Worm (Caenorhabditis elegans) whole organism, L1 larva: ENCODE data around the gene gcc-2.

ENCODE experiments used
- C04F5.9 ChIP-seq: sonication (generic microtip); optimal IDR thresholded peaks from 2 replicates; lab custom pipeline; 2016; ENCODE audit warnings: missing genetic modification characterization, missing compliant biosample characterization
- C16A3.4 ChIP-seq: fragments of 150-350 bp; optimal IDR thresholded peaks from 2 replicates; lab custom pipeline; 2014; ENCODE audit warnings: missing biosample characterization, missing genetic modification characterization
- C34B4.2 ChIP-seq: sonication (generic microtip); optimal IDR thresholded peaks from 2 replicates; lab custom pipeline; 2017; ENCODE audit warnings: mild to moderate bottlenecking, missing genetic modification characterization, missing compliant biosample characterization
- F16B12.6 ChIP-seq: fragments of 150-350 bp; optimal IDR thresholded peaks from 2 replicates; lab custom pipeline; 2014; ENCODE audit warnings: missing biosample characterization, missing genetic modification characterization
- Y116A8C.19 ChIP-seq: sonication (generic microtip); optimal IDR thresholded peaks from 2 replicates; lab custom pipeline; 2016; ENCODE audit warnings: missing compliant biosample characterization, missing genetic modification characterization, borderline replicate concordance
- alr-1 ChIP-seq: fragments of 200-800 bp; sonication (Bioruptor generic); optimal IDR thresholded peaks from 2 replicates; lab custom pipeline; 2018; ENCODE audit warnings: borderline replicate concordance, mild to moderate bottlenecking, missing genetic modification characterization, missing compliant biosample characterization
- ama-1 ChIP-seq: fragments of 150-350 bp; optimal IDR thresholded peaks from 2 replicates; lab custom pipeline; 2014
- blmp-1 ChIP-seq: fragments of 150-350 bp; optimal IDR thresholded peaks from 2 replicates; lab custom pipeline; 2014; ENCODE audit warnings: missing biosample characterization, missing genetic modification characterization
- ceh-88 ChIP-seq: fragments of 200-800 bp; sonication (Bioruptor generic); IDR thresholded peaks from 2 replicates; pipeline ENCODE4 v1.3.6; 2022; ENCODE audit warnings: missing genetic modification characterization, missing compliant biosample characterization
- ceh-90 ChIP-seq: sonication (generic microtip); optimal IDR thresholded peaks from 2 replicates; lab custom pipeline; 2016; ENCODE audit warnings: missing genetic modification characterization, missing compliant biosample characterization
- ces-1 ChIP-seq: fragments of 150-350 bp; optimal IDR thresholded peaks from 2 replicates; lab custom pipeline; 2014; ENCODE audit warnings: missing biosample characterization, missing genetic modification reagents, missing genetic modification characterization
- dsc-1 ChIP-seq: sonication (generic microtip); optimal IDR thresholded peaks from 2 replicates; lab custom pipeline; 2016; ENCODE audit warnings: mild to moderate bottlenecking, missing genetic modification characterization, missing compliant biosample characterization
- efl-1 ChIP-seq, 4 experiments: fragments of 150-350 bp; optimal IDR thresholded peaks in 3 of 4; peaks in 1 of 4; 1 replicate in 1 of 4; 2 replicates in 3 of 4; lab custom pipeline; 2014; ENCODE audit warnings: missing biosample characterization in 2 of 4, missing genetic modification characterization in 2 of 4, missing genetic modification reagents in 2 of 4
- efl-3 ChIP-seq: fragments of 200-800 bp; sonication (Bioruptor generic); optimal IDR thresholded peaks from 2 replicates; lab custom pipeline; 2018; ENCODE audit warnings: mild to moderate bottlenecking, missing genetic modification characterization, missing compliant biosample characterization
- egl-13 ChIP-seq: sonication (generic microtip); optimal IDR thresholded peaks from 2 replicates; lab custom pipeline; 2016; ENCODE audit warnings: missing genotype, missing genetic modification reagents, missing genetic modification characterization, missing compliant biosample characterization
- elt-2 ChIP-seq: sonication (generic microtip); optimal IDR thresholded peaks from 2 replicates; lab custom pipeline; 2016; ENCODE audit warnings: missing genetic modification characterization, mild to moderate bottlenecking, inconsistent platforms, missing compliant biosample characterization, missing genetic modification reagents
- elt-3 ChIP-seq, 6 experiments: fragments of 150-350 bp in 1 of 6; sonication (generic microtip); optimal IDR thresholded peaks; 2 replicates each; lab custom pipeline; 2017 to 2018; ENCODE audit warnings: missing biosample characterization in 6 of 6, missing genetic modification characterization in 6 of 6, inconsistent platforms in 1 of 6
- fkh-10 ChIP-seq: sonication (generic microtip); optimal IDR thresholded peaks from 2 replicates; lab custom pipeline; 2017; ENCODE audit warnings: missing biosample characterization, missing genetic modification reagents, missing genetic modification characterization
- fkh-4 ChIP-seq: sonication (generic microtip); optimal IDR thresholded peaks from 2 replicates; lab custom pipeline; 2016; ENCODE audit warnings: missing compliant biosample characterization, missing genetic modification characterization, borderline replicate concordance
- grh-1 ChIP-seq: fragments of 200-800 bp; sonication (Bioruptor generic); IDR thresholded peaks from 2 replicates; pipeline ENCODE4 v1.3.6; 2022; ENCODE audit warnings: missing genetic modification reagents, missing genetic modification characterization, missing compliant biosample characterization
- hlh-17 ChIP-seq: fragments of 200-800 bp; sonication (Bioruptor generic); optimal IDR thresholded peaks from 2 replicates; lab custom pipeline; 2018; ENCODE audit warnings: missing genetic modification characterization, mild to moderate bottlenecking, missing compliant biosample characterization, moderate library complexity, borderline replicate concordance
- hlh-4 ChIP-seq: sonication (generic microtip); optimal IDR thresholded peaks from 2 replicates; lab custom pipeline; 2016; ENCODE audit warnings: mild to moderate bottlenecking, missing genetic modification characterization, missing compliant biosample characterization
- hpl-2 ChIP-seq: fragments of 150-350 bp; optimal IDR thresholded peaks from 2 replicates; lab custom pipeline; 2014; ENCODE audit warnings: missing biosample characterization, missing genetic modification reagents, missing genetic modification characterization
- irx-1 ChIP-seq: sonication (generic microtip); optimal IDR thresholded peaks from 2 replicates; lab custom pipeline; 2016; ENCODE audit warnings: missing genetic modification characterization, missing compliant biosample characterization
- jun-1 ChIP-seq: fragments of 150-350 bp; optimal IDR thresholded peaks from 2 replicates; lab custom pipeline; 2014; ENCODE audit warnings: missing biosample characterization, missing genetic modification reagents, missing genetic modification characterization
- lin-15B ChIP-seq: fragments of 150-350 bp; sonication (generic microtip); optimal IDR thresholded peaks from 3 replicates; lab custom pipeline; 2014; ENCODE audit warnings: missing biosample characterization, missing genetic modification characterization
- lin-35 ChIP-seq, 2 experiments: fragments of 150-350 bp; optimal IDR thresholded peaks; 2 replicates each; lab custom pipeline; 2014; ENCODE audit warnings: missing biosample characterization in 2 of 2, missing genetic modification characterization in 2 of 2, missing genetic modification reagents in 2 of 2
- lin-39 ChIP-seq: fragments of 150-350 bp; optimal IDR thresholded peaks from 2 replicates; lab custom pipeline; 2014; ENCODE audit warnings: missing biosample characterization, missing genetic modification reagents, missing genetic modification characterization
- lir-3 ChIP-seq: sonication (generic microtip); optimal IDR thresholded peaks from 2 replicates; lab custom pipeline; 2016; ENCODE audit warnings: mild to moderate bottlenecking, missing genetic modification characterization, moderate library complexity, missing compliant biosample characterization; ENCODE audit not compliant: poor library complexity
- lsy-2 ChIP-seq, 2 experiments: fragments of 150-350 bp; optimal IDR thresholded peaks; 2 replicates each; lab custom pipeline; 2014; ENCODE audit warnings: missing biosample characterization in 2 of 2, missing genetic modification characterization in 2 of 2
- mab-9 ChIP-seq: fragments of 200-800 bp; sonication (Bioruptor generic); IDR thresholded peaks from 2 replicates; pipeline ENCODE4 v1.3.6; 2022; ENCODE audit warnings: missing genetic modification reagents, missing genetic modification characterization, missing compliant biosample characterization
- mdl-1 ChIP-seq, 2 experiments: fragments of 150-350 bp; optimal IDR thresholded peaks; 2 replicates each; lab custom pipeline; 2014 to 2017; ENCODE audit warnings: missing biosample characterization in 2 of 2, missing genetic modification characterization in 2 of 2, inconsistent platforms in 1 of 2
- mef-2 ChIP-seq: fragments of 150-350 bp; optimal IDR thresholded peaks from 2 replicates; lab custom pipeline; 2014; ENCODE audit warnings: missing biosample characterization, missing genetic modification characterization
- mep-1 ChIP-seq: fragments of 150-350 bp; optimal IDR thresholded peaks from 2 replicates; lab custom pipeline; 2014; ENCODE audit warnings: missing biosample characterization, missing genetic modification characterization
- nhr-11 ChIP-seq: fragments of 150-350 bp; optimal IDR thresholded peaks from 2 replicates; lab custom pipeline; 2014; ENCODE audit warnings: missing biosample characterization, missing genetic modification characterization
- nhr-19 ChIP-seq: fragments of 200-800 bp; sonication (Bioruptor generic); conservative IDR thresholded peaks from 2 replicates; pipeline ENCODE4 v1.3.6; 2022; ENCODE audit warnings: missing genetic modification characterization, missing compliant biosample characterization
- nhr-71 ChIP-seq: sonication (generic microtip); optimal IDR thresholded peaks from 2 replicates; lab custom pipeline; 2016; ENCODE audit warnings: mild to moderate bottlenecking, missing genetic modification characterization, moderate library complexity, missing compliant biosample characterization
- nhr-77 ChIP-seq: fragments of 150-350 bp; optimal IDR thresholded peaks from 2 replicates; lab custom pipeline; 2014; ENCODE audit warnings: missing biosample characterization, missing genetic modification characterization
- nhr-84 ChIP-seq: sonication (generic microtip); optimal IDR thresholded peaks from 2 replicates; lab custom pipeline; 2017; ENCODE audit warnings: missing biosample characterization, missing genetic modification characterization
- nhr-90 ChIP-seq: sonication (generic microtip); optimal IDR thresholded peaks from 2 replicates; lab custom pipeline; 2016; ENCODE audit warnings: mild to moderate bottlenecking, missing genetic modification characterization, missing compliant biosample characterization; ENCODE audit not compliant: poor library complexity
- pag-3 ChIP-seq: sonication (generic microtip); optimal IDR thresholded peaks from 2 replicates; lab custom pipeline; 2017; ENCODE audit warnings: missing genetic modification characterization, mild to moderate bottlenecking, missing compliant biosample characterization, antibody characterized with exemption, borderline replicate concordance; ENCODE audit not compliant: insufficient read depth
- pax-3 ChIP-seq: fragments of 200-800 bp; sonication (Bioruptor generic); optimal IDR thresholded peaks from 2 replicates; lab custom pipeline; 2018; ENCODE audit warnings: mild to moderate bottlenecking, missing genetic modification characterization, moderate library complexity, missing compliant biosample characterization
- skn-1 ChIP-seq: fragments of 150-350 bp; optimal IDR thresholded peaks from 2 replicates; lab custom pipeline; 2014; ENCODE audit warnings: missing biosample characterization, missing genetic modification characterization
- snpc-4 ChIP-seq: fragments of 150-350 bp; optimal IDR thresholded peaks from 2 replicates; lab custom pipeline; 2014; ENCODE audit warnings: missing biosample characterization, missing genetic modification characterization
- swsn-7 ChIP-seq: sonication (generic microtip); optimal IDR thresholded peaks from 2 replicates; lab custom pipeline; 2016; ENCODE audit warnings: missing genetic modification characterization, missing compliant biosample characterization
- tlp-1 ChIP-seq: fragments of 150-350 bp; optimal IDR thresholded peaks from 2 replicates; lab custom pipeline; 2014; ENCODE audit warnings: missing biosample characterization, missing genetic modification characterization
- unc-130 ChIP-seq: fragments of 150-350 bp; optimal IDR thresholded peaks from 2 replicates; lab custom pipeline; 2017; ENCODE audit warnings: missing biosample characterization, missing genetic modification characterization, inconsistent platforms
- zip-4 ChIP-seq: fragments of 200-800 bp; sonication (Bioruptor generic); optimal IDR thresholded peaks from 2 replicates; lab custom pipeline; 2018; ENCODE audit warnings: mild to moderate bottlenecking, missing genetic modification characterization, moderate library complexity, missing compliant biosample characterization
- ztf-11 ChIP-seq, 2 experiments: sonication (generic microtip); optimal IDR thresholded peaks; 2 replicates each; lab custom pipeline; 2016 to 2017; ENCODE audit warnings: missing genetic modification characterization in 2 of 2, missing biosample characterization in 1 of 2, missing compliant biosample characterization in 1 of 2
- ztf-4 ChIP-seq: fragments of 150-350 bp; optimal IDR thresholded peaks from 2 replicates; lab custom pipeline; 2014; ENCODE audit warnings: missing biosample characterization, missing genetic modification characterization

Gene gcc-2

DNA sequence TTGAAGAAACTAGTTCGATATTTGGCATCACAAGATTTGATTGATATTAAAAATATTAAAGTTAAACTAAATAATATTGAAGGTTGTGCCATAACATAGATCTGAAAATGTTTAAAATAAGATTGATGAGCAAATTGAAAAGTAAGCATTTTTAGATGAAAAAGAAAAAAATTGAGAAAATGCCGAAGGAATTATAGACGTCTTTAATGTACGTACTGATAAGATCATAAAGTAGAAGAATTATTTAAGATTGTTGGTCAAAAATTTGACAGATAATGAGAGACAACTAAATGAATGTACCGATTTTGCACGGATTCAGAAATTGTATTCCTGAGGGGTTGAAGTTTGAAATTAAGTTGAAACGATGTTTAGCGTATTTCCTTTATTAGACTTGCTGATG is 41.8 kb downstream of the gcc-2 start, which contains the start of gene ncx-7:
Gene ncx-7 (minus strand): TSS at position 101 of the 400 bp plus-strand sequence.
- TF ChIP-seq C34B4.2 (no peak), egl-13 (no peak), elt-2 (tag; lab: Kevin White, UChicago) (peak; percentile 39)

DNA sequence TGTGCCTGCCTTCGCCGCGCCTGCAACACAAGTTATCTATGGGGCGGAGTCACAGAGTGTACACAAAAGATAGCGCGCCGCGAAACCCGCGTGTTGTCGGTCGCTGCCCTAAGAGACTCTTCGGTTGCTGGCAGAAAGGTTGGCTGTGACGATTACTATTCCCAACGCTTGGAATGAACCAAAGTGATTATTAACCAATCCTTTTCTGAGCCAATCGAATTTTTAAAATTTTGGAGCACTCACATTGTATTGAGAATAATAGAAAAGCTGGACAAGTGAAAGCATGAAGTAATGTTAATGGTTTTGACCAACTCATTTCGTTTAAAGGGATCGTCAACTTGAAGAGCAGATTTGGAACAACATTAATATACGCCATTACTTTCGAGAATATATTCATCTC is 44.7 kb downstream of the gcc-2 start:
- TF ChIP-seq zip-4 (GFP tag; lab: Kevin White, UChicago) (peak; percentile 64), nhr-77 (tag; lab: Kevin White, UChicago) (peak; percentile 40), hpl-2 (GFP tag; lab: Kevin White, UChicago) (peak; percentile 34), C16A3.4 (no peak), mep-1 (peak; percentile 14), elt-3 (tag; optimal IDR thresholded peaks at IDR 0.05; lab: Kevin White, UChicago) (peak in 4 of 6 experiments; percentile 3 to 14 (median 8)), pax-3 (tag; lab: Kevin White, UChicago) (peak; percentile 50), Y116A8C.19 (tag; lab: Kevin White, UChicago) (no peak), nhr-90 (tag; lab: Kevin White, UChicago) (peak; percentile 91), ztf-11 (tag; optimal IDR thresholded peaks at IDR 0.05; lab: Kevin White, UChicago) (peak in 1 of 2 experiments; percentile 37), fkh-4 (tag; lab: Kevin White, UChicago) (no peak), mdl-1 (tag; optimal IDR thresholded peaks at IDR 0.05; lab: Kevin White, UChicago) (peak in 1 of 2 experiments; percentile 54), ces-1 (no peak), ceh-88 (GFP tag; lab: Robert Waterston, UW) (peak; percentile 62; the same call in 1 of the 2 replicates), hlh-4 (tag; lab: Kevin White, UChicago) (no peak), grh-1 (GFP tag; lab: Robert Waterston, UW) (peak; percentile 62), tlp-1 (no peak), mab-9 (GFP tag; lab: Robert Waterston, UW) (no peak), efl-3 (GFP tag; lab: Kevin White, UChicago) (no peak), fkh-10 (GFP tag; lab: Kevin White, UChicago) (no peak), blmp-1 (tag; lab: Kevin White, UChicago) (no peak), ztf-4 (tag; lab: Kevin White, UChicago) (peak; percentile 24), hlh-17 (GFP tag; lab: Kevin White, UChicago) (no peak), alr-1 (tag; lab: Kevin White, UChicago) (no peak), mef-2 (no peak), snpc-4 (tag; lab: Kevin White, UChicago) (peak; percentile 99), nhr-11 (tag; lab: Kevin White, UChicago) (no peak), lir-3 (tag; lab: Kevin White, UChicago) (peak; percentile 31), nhr-84 (tag; lab: Kevin White, UChicago) (no peak), skn-1 (tag; lab: Kevin White, UChicago) (no peak), jun-1 (peak; percentile 4), ceh-90 (peak; percentile 20), nhr-19 (GFP tag; lab: Robert Waterston, UW) (peak; percentile 88), nhr-71 (tag; lab: Kevin White, UChicago) (peak; percentile 89), lin-35 (GFP tag; optimal IDR thresholded peaks at IDR 0.05; lab: Kevin White, UChicago) (peak in 1 of 2 experiments; percentile 69), efl-1 (optimal IDR thresholded peaks at IDR 0.05; lab: Kevin White, UChicago) (peak; percentile 35 to 59), efl-1 (GFP tag; optimal IDR thresholded peaks at IDR 0.05 in 1 of 2; lab: Kevin White, UChicago) (peak; percentile 37 to 97), pag-3 (tag; lab: Kevin White, UChicago) (no peak), lin-15B (tag; lab: Kevin White, UChicago) (peak; percentile 35), C04F5.9 (tag; lab: Kevin White, UChicago) (peak; percentile 43), unc-130 (tag; lab: Kevin White, UChicago) (no peak), irx-1 (peak; percentile 71), lsy-2 (tag; optimal IDR thresholded peaks at IDR 0.05; lab: Kevin White, UChicago) (peak; percentile 32 to 69), dsc-1 (peak; percentile 81), F16B12.6 (tag; lab: Kevin White, UChicago) (peak; percentile 18), egl-13 (peak; percentile 20), swsn-7 (tag; lab: Kevin White, UChicago) (peak; percentile 78), ama-1 (lab: Kevin White, UChicago) (peak; percentile 91), lin-39 (tag; lab: Kevin White, UChicago) (peak; percentile 56)
